Fruit fly (Drosophila melanogaster) whole organism, prepupa: ENCODE results near the gene CNMa.

Experiments used
- Blimp-1 ChIP-seq: fragments of 200-800 bp; sonication (Bioruptor generic); optimal IDR thresholded peaks from 3 replicates; lab custom pipeline; 2017; ENCODE audit warnings: missing biosample characterization, missing genetic modification characterization, mild to moderate bottlenecking, moderate library complexity, missing genetic modification reagents
- CG10631 ChIP-seq: fragments of 200-800 bp; sonication (Bioruptor generic); optimal IDR thresholded peaks from 2 replicates; lab custom pipeline; 2016; ENCODE audit warnings: missing biosample characterization, missing genetic modification characterization
- CG10669 ChIP-seq: fragments of 200-800 bp; sonication (Bioruptor generic); optimal IDR thresholded peaks from 3 replicates; lab custom pipeline; 2018; ENCODE audit warnings: missing biosample characterization, mild to moderate bottlenecking, missing genetic modification characterization, moderate library complexity
- CG11294 ChIP-seq: fragments of 200-800 bp; sonication (Bioruptor generic); IDR thresholded peaks from 2 replicates; pipeline ENCODE4 v1.3.6; 2022; ENCODE audit warnings: missing biosample characterization, missing genetic modification characterization
- CG11762 ChIP-seq: fragments of 200-800 bp; sonication (Bioruptor generic); optimal IDR thresholded peaks from 3 replicates; lab custom pipeline; 2016; ENCODE audit warnings: missing biosample characterization, missing genetic modification characterization; ENCODE audit not compliant: insufficient read depth
- CG11902 ChIP-seq: fragments of 200-800 bp; sonication (Bioruptor generic); optimal IDR thresholded peaks from 3 replicates; lab custom pipeline; 2016; ENCODE audit warnings: missing biosample characterization, missing genetic modification characterization
- CG16779 ChIP-seq: fragments of 200-800 bp; sonication (Bioruptor generic); optimal IDR thresholded peaks from 3 replicates; lab custom pipeline; 2017; ENCODE audit warnings: missing biosample characterization, mild to moderate bottlenecking, missing genetic modification characterization
- CG3032 ChIP-seq: fragments of 200-800 bp; optimal IDR thresholded peaks from 2 replicates; lab custom pipeline; 2019; ENCODE audit warnings: missing biosample characterization, mild to moderate bottlenecking, missing genetic modification characterization, moderate library complexity
- CG31627 ChIP-seq: fragments of 200-800 bp; sonication (Bioruptor generic); optimal IDR thresholded peaks from 3 replicates; lab custom pipeline; 2016; ENCODE audit warnings: missing biosample characterization, missing genetic modification characterization
- CG32006 ChIP-seq: fragments of 200-800 bp; sonication (Bioruptor generic); optimal IDR thresholded peaks from 3 replicates; lab custom pipeline; 2017; ENCODE audit warnings: missing biosample characterization, mild to moderate bottlenecking, missing genetic modification characterization
- CG34406 ChIP-seq: fragments of 200-800 bp; sonication (Bioruptor generic); optimal IDR thresholded peaks from 3 replicates; lab custom pipeline; 2016; ENCODE audit warnings: missing biosample characterization, missing genetic modification characterization
- CG3919 ChIP-seq: fragments of 200-800 bp; sonication (Bioruptor generic); optimal IDR thresholded peaks from 3 replicates; lab custom pipeline; 2016; ENCODE audit warnings: missing biosample characterization, missing genetic modification characterization
- CG4318 ChIP-seq: fragments of 200-800 bp; sonication (Bioruptor generic); optimal IDR thresholded peaks from 3 replicates; lab custom pipeline; 2017; ENCODE audit warnings: missing biosample characterization, mild to moderate bottlenecking, missing genetic modification characterization
- CG6276 ChIP-seq: fragments of 200-800 bp; sonication (Bioruptor generic); optimal IDR thresholded peaks from 2 replicates; lab custom pipeline; 2017; ENCODE audit warnings: missing biosample characterization, mild to moderate bottlenecking, missing genetic modification characterization
- CG6792 ChIP-seq: fragments of 200-800 bp; sonication (Bioruptor generic); optimal IDR thresholded peaks from 3 replicates; lab custom pipeline; 2016; ENCODE audit warnings: missing biosample characterization, missing genetic modification characterization
- CG6854 ChIP-seq: fragments of 200-800 bp; sonication (Bioruptor generic); optimal IDR thresholded peaks from 2 replicates; lab custom pipeline; 2017; ENCODE audit warnings: missing biosample characterization, mild to moderate bottlenecking, missing genetic modification characterization
- CG8319 ChIP-seq: fragments of 200-800 bp; sonication (Bioruptor generic); optimal IDR thresholded peaks from 3 replicates; lab custom pipeline; 2016; ENCODE audit warnings: missing biosample characterization, missing genetic modification characterization
- CG8632 ChIP-seq: fragments of 200-800 bp; sonication (Bioruptor generic); optimal IDR thresholded peaks from 3 replicates; lab custom pipeline; 2016; ENCODE audit warnings: missing biosample characterization, missing genetic modification characterization
- CG9139 ChIP-seq: fragments of 200-800 bp; sonication (Bioruptor generic); optimal IDR thresholded peaks from 3 replicates; lab custom pipeline; 2017; ENCODE audit warnings: missing biosample characterization, mild to moderate bottlenecking, missing genetic modification characterization
- Eip78C ChIP-seq: fragments of 200-800 bp; sonication (Bioruptor generic); peaks from one replicate; lab custom pipeline; 2016; ENCODE audit warnings: missing biosample characterization, missing genetic modification characterization
- Eip93F ChIP-seq: fragments of 200-800 bp; sonication (Bioruptor generic); optimal IDR thresholded peaks from 2 replicates; lab custom pipeline; 2016; ENCODE audit warnings: missing biosample characterization, mild to moderate bottlenecking, missing genetic modification characterization
- Ets21C ChIP-seq: fragments of 200-800 bp; sonication (Bioruptor generic); optimal IDR thresholded peaks from 3 replicates; lab custom pipeline; 2016; ENCODE audit warnings: missing biosample characterization, missing genetic modification characterization
- Gug ChIP-seq: fragments of 200-800 bp; sonication (Bioruptor generic); IDR thresholded peaks from 2 replicates; pipeline ENCODE4 v1.3.6; 2022; ENCODE audit warnings: missing biosample characterization, missing genetic modification characterization
- Hr38 ChIP-seq: sonication (Bioruptor generic); optimal IDR thresholded peaks from 2 replicates; lab custom pipeline; 2016; ENCODE audit warnings: missing biosample characterization, missing genetic modification characterization
- Hr4 ChIP-seq: fragments of 200-800 bp; sonication (Bioruptor generic); optimal IDR thresholded peaks from 3 replicates; lab custom pipeline; 2016; ENCODE audit warnings: missing biosample characterization, missing genetic modification characterization
- Met ChIP-seq: fragments of 200-800 bp; sonication (Bioruptor generic); optimal IDR thresholded peaks from 3 replicates; lab custom pipeline; 2016; ENCODE audit warnings: missing biosample characterization, missing genetic modification characterization
- OdsH ChIP-seq: fragments of 200-800 bp; sonication (Bioruptor generic); optimal IDR thresholded peaks from 3 replicates; lab custom pipeline; 2016; ENCODE audit warnings: missing biosample characterization, missing genetic modification characterization
- Smox ChIP-seq: fragments of 200-800 bp; sonication (Bioruptor generic); optimal IDR thresholded peaks from 3 replicates; lab custom pipeline; 2016; ENCODE audit warnings: missing biosample characterization, missing genetic modification characterization
- Sox102F ChIP-seq: fragments of 200-800 bp; sonication (Bioruptor generic); optimal IDR thresholded peaks from 2 replicates; lab custom pipeline; 2016; ENCODE audit warnings: missing biosample characterization, mild to moderate bottlenecking, missing genetic modification characterization
- Sox14 ChIP-seq: fragments of 200-800 bp; sonication (Bioruptor generic); optimal IDR thresholded peaks from 3 replicates; lab custom pipeline; 2016; ENCODE audit warnings: missing biosample characterization, missing genetic modification characterization
- Sox15 ChIP-seq: fragments of 200-800 bp; sonication (Bioruptor generic); optimal IDR thresholded peaks from 3 replicates; lab custom pipeline; 2016; ENCODE audit warnings: missing biosample characterization, missing genetic modification characterization
- achi ChIP-seq: fragments of 200-800 bp; sonication (Bioruptor generic); optimal IDR thresholded peaks from 3 replicates; lab custom pipeline; 2016; ENCODE audit warnings: missing biosample characterization, missing genetic modification characterization
- cyc ChIP-seq: fragments of 200-800 bp; sonication (Bioruptor generic); optimal IDR thresholded peaks from 3 replicates; lab custom pipeline; 2016; ENCODE audit warnings: missing biosample characterization, missing genetic modification characterization
- dac ChIP-seq: fragments of 200-800 bp; sonication (Bioruptor generic); optimal IDR thresholded peaks from 2 replicates; lab custom pipeline; 2017; ENCODE audit warnings: missing biosample characterization, mild to moderate bottlenecking, missing genetic modification characterization
- dsx ChIP-seq: fragments of 200-800 bp; optimal IDR thresholded peaks from 3 replicates; lab custom pipeline; 2019; ENCODE audit warnings: missing biosample characterization, mild to moderate bottlenecking, missing genetic modification characterization, moderate library complexity; ENCODE audit not compliant: poor library complexity, severe bottlenecking
- eg ChIP-seq: fragments of 200-800 bp; sonication (Bioruptor generic); IDR thresholded peaks from 3 replicates; pipeline ENCODE4 v1.3.6; 2022; ENCODE audit warnings: missing biosample characterization, missing genetic modification characterization
- esn ChIP-seq: fragments of 200-800 bp; sonication (Bioruptor generic); optimal IDR thresholded peaks from 2 replicates; lab custom pipeline; 2016; ENCODE audit warnings: missing biosample characterization, mild to moderate bottlenecking, missing genetic modification characterization, moderate library complexity
- fd59A ChIP-seq: fragments of 200-800 bp; sonication (Bioruptor generic); optimal IDR thresholded peaks from 2 replicates; lab custom pipeline; 2017; ENCODE audit warnings: missing biosample characterization, mild to moderate bottlenecking, missing genetic modification characterization, missing genetic modification reagents
- fkh ChIP-seq: fragments of 200-800 bp; sonication (Bioruptor generic); optimal IDR thresholded peaks from 3 replicates; lab custom pipeline; 2017; ENCODE audit warnings: missing biosample characterization, mild to moderate bottlenecking, missing genetic modification characterization, moderate library complexity
- lz ChIP-seq: fragments of 200-800 bp; sonication (Bioruptor generic); optimal IDR thresholded peaks from 3 replicates; lab custom pipeline; 2016; ENCODE audit warnings: missing biosample characterization, missing genetic modification characterization
- net ChIP-seq: fragments of 200-800 bp; sonication (Bioruptor generic); optimal IDR thresholded peaks from 3 replicates; lab custom pipeline; 2016; ENCODE audit warnings: missing biosample characterization, missing genetic modification characterization
- salr ChIP-seq, 2 experiments: fragments of 200-800 bp; sonication (Bioruptor generic); optimal IDR thresholded peaks; 3 replicates each; lab custom pipeline; 2016 to 2018; ENCODE audit warnings: missing biosample characterization in 2 of 2, missing genetic modification characterization in 2 of 2, mild to moderate bottlenecking in 1 of 2
- spab ChIP-seq: fragments of 200-800 bp; sonication (Bioruptor generic); optimal IDR thresholded peaks from 2 replicates; lab custom pipeline; 2017; ENCODE audit warnings: missing biosample characterization, mild to moderate bottlenecking, missing genetic modification characterization, missing genetic modification reagents
- ss ChIP-seq, 2 experiments: fragments of 200-800 bp; sonication (Bioruptor generic); optimal IDR thresholded peaks; 2 replicates in 1 of 2; 3 replicates in 1 of 2; lab custom pipeline; 2017 to 2018; ENCODE audit warnings: mild to moderate bottlenecking in 2 of 2, missing biosample characterization in 2 of 2, missing genetic modification characterization in 2 of 2, moderate library complexity in 1 of 2
- svp ChIP-seq: fragments of 200-800 bp; sonication (Bioruptor generic); peaks from one replicate; lab custom pipeline; 2016; ENCODE audit warnings: missing biosample characterization, missing genetic modification characterization
- topi ChIP-seq: fragments of 200-800 bp; sonication (Bioruptor generic); optimal IDR thresholded peaks from 3 replicates; lab custom pipeline; 2016; ENCODE audit warnings: missing biosample characterization, missing genetic modification characterization
- vri ChIP-seq: fragments of 200-800 bp; sonication (Bioruptor generic); optimal IDR thresholded peaks from 3 replicates; lab custom pipeline; 2016; ENCODE audit warnings: missing biosample characterization, mild to moderate bottlenecking, missing genetic modification characterization

Gene CNMa

dm6 chr3L:1810288-1810687, 45.1 kb downstream of the CNMa start, which contains the start of gene GV1 (continued):
- TF ChIP-seq esn (GFP tag; lab: Kevin White, UChicago), result peak; percentile 30
- TF ChIP-seq Gug (GFP tag; lab: Robert Waterston, UW), result 0 out of 2 replicates have a peak, but pooled peaks have one; percentile 20
- peak; percentile 82 for TF ChIP-seq Blimp-1 (GFP tag; lab: Kevin White, UChicago)
- no peak for TF ChIP-seq CG11902 (GFP tag; lab: Kevin White, UChicago)
- TF ChIP-seq CG3032 (tag; lab: Kevin White, UChicago), result peak; percentile 59
- peak; percentile 89 for TF ChIP-seq eg (GFP tag; lab: Robert Waterston, UW)
- peak; percentile 90 for TF ChIP-seq CG16779
- TF ChIP-seq CG11762 (GFP tag; lab: Kevin White, UChicago), result no peak
- no peak for TF ChIP-seq OdsH (GFP tag; lab: Kevin White, UChicago)
- no peak for TF ChIP-seq CG8319 (GFP tag; lab: Kevin White, UChicago)
- TF ChIP-seq fkh (GFP tag; lab: Kevin White, UChicago), result no peak
- TF ChIP-seq CG34406 (GFP tag; lab: Kevin White, UChicago), result peak; percentile 36
- TF ChIP-seq spab, result peak; percentile 87
- TF ChIP-seq Smox (GFP tag; lab: Kevin White, UChicago), result no peak
- no peak for TF ChIP-seq CG31627
- peak; percentile 28 for TF ChIP-seq CG8632 (GFP tag; lab: Kevin White, UChicago)
- no peak for TF ChIP-seq topi
- TF ChIP-seq achi (GFP tag; lab: Kevin White, UChicago), result no peak
- TF ChIP-seq ss (GFP tag; optimal IDR thresholded peaks at IDR 0.05; lab: Kevin White, UChicago), result peak; percentile 96 to 97
- peak; percentile 24 for TF ChIP-seq CG6792 (GFP tag; lab: Kevin White, UChicago)
- peak; percentile 14 for TF ChIP-seq Eip93F
- no peak for TF ChIP-seq Sox15 (GFP tag; lab: Kevin White, UChicago)
- TF ChIP-seq Sox14, result peak; percentile 0
- TF ChIP-seq salr (GFP tag; optimal IDR thresholded peaks at IDR 0.05; lab: Kevin White, UChicago), result peak in 1 of 2 experiments; percentile 52
- TF ChIP-seq Hr4, result peak; percentile 18
- TF ChIP-seq net, result peak; percentile 76
- peak; percentile 51 for TF ChIP-seq CG3919 (GFP tag; lab: Kevin White, UChicago)
- TF ChIP-seq svp (GFP tag; lab: Kevin White, UChicago), result no peak
- peak; percentile 53 for TF ChIP-seq fd59A (GFP tag; lab: Kevin White, UChicago)
- no peak for TF ChIP-seq cyc (GFP tag; lab: Kevin White, UChicago)
- TF ChIP-seq Ets21C (GFP tag; lab: Kevin White, UChicago), result no peak
- no peak for TF ChIP-seq lz (GFP tag; lab: Kevin White, UChicago)

dm6 chr3L:1808631-1809030, 46.8 kb downstream of the CNMa start:
- TF ChIP-seq CG32006 (GFP tag; lab: Kevin White, UChicago) (peak; percentile 82), Smox (GFP tag; lab: Kevin White, UChicago) (no peak), CG10669 (no peak), CG8632 (GFP tag; lab: Kevin White, UChicago) (no peak), CG3032 (tag; lab: Kevin White, UChicago) (peak; percentile 84), CG6792 (GFP tag; lab: Kevin White, UChicago) (peak; percentile 84), lz (GFP tag; lab: Kevin White, UChicago) (peak; percentile 62), CG10631 (GFP tag; lab: Kevin White, UChicago) (no peak), salr (GFP tag; optimal IDR thresholded peaks at IDR 0.05; lab: Kevin White, UChicago) (peak in 1 of 2 experiments; percentile 73), vri (GFP tag; lab: Kevin White, UChicago) (no peak), Eip78C (peak; percentile 96), CG16779 (no peak), CG4318 (no peak), OdsH (GFP tag; lab: Kevin White, UChicago) (no peak), Sox14 (peak; percentile 85), dac (peak; percentile 28), Eip93F (no peak), Sox102F (no peak), eg (GFP tag; lab: Robert Waterston, UW) (peak; percentile 95), CG11294 (GFP tag; lab: Robert Waterston, UW) (peak; percentile 83), spab (peak; percentile 82), CG6276 (GFP tag; lab: Kevin White, UChicago) (no peak), CG3919 (GFP tag; lab: Kevin White, UChicago) (peak; percentile 90), CG9139 (GFP tag; lab: Kevin White, UChicago) (no peak), CG6854 (GFP tag; lab: Kevin White, UChicago) (no peak), Met (GFP tag; lab: Kevin White, UChicago) (no peak), esn (GFP tag; lab: Kevin White, UChicago) (peak; percentile 79), CG8319 (GFP tag; lab: Kevin White, UChicago) (peak; percentile 75), fkh (GFP tag; lab: Kevin White, UChicago) (no peak), dsx (peak; percentile 85), Hr38 (GFP tag; lab: Kevin White, UChicago) (no peak), CG11902 (GFP tag; lab: Kevin White, UChicago) (peak; percentile 74), cyc (GFP tag; lab: Kevin White, UChicago) (peak; percentile 68), Ets21C (GFP tag; lab: Kevin White, UChicago) (peak; percentile 53), CG31627 (peak; percentile 73)
